Fruit fly (Drosophila melanogaster): ENCODE measurements around the gene Gtpx.

Gtpx gene

DNA sequence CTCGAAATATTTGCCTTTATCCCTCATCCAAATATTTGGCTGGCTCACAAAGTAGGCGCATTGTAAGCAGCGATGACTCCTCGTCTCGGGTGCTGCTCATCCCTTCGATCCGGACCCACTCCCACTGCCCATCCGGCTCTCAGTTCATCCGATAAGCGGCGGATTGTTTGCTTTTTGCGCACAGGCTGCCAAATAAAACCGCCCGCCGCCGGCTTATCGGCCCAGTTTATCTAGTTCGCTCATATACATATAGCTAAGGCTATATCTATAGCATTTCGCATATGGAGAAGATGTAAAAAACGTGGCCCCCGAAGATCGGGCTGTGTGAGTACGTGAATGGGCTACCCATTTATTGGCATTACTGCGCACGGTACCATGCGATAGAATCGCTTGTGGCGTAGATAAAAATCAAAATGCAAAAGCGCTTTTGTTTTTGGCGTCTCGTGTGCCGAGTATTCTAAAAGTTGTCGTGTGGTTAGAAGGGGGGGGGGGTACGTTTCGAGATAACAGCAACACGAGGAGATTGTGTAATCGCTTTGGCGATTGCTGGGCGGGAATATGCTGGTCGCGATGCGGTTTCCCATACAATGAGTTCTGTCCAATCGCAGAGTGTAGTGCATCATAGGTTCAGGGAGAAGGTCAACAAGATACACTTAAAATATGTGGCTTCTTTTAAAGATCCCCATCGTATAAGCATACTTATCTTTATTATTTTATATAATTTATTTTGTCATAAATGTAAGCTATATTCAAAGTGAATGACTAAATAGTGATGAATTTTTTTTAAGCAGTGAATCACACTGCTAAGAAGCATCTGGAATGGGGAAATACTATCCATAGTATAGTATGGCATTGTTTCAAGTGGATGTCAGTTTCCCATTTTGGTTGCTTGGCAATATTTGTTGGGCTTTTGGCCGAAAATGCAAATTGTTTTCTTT lies 17.1 kb upstream of the Gtpx start:
- peak in 1 of 2 experiments; percentile 95 for TF ChIP-seq Pdp1 (GFP tag; optimal IDR thresholded peaks at IDR 0.05)
- TF ChIP-seq Nf-YC (tag; optimal IDR thresholded peaks at IDR 0.05), result peak; percentile 95
- no peak for TF ChIP-seq h (optimal IDR thresholded peaks at IDR 0.05)
- no peak for TF ChIP-seq corto (GFP tag; optimal IDR thresholded peaks at IDR 0.05)
- no peak for TF ChIP-seq D19A (tag; optimal IDR thresholded peaks at IDR 0.05)
- TF ChIP-seq CG12299 (tag; optimal IDR thresholded peaks at IDR 0.05), result no peak
- TF ChIP-seq CG2712 (tag; optimal IDR thresholded peaks at IDR 0.05), result no peak
- no peak for TF ChIP-seq emc (GFP tag; optimal IDR thresholded peaks at IDR 0.05)
- TF ChIP-seq ash1 (GFP tag; optimal IDR thresholded peaks at IDR 0.05), result no peak
- TF ChIP-seq kni (GFP tag; optimal IDR thresholded peaks at IDR 0.05), result no peak
- TF ChIP-seq fd64A (GFP tag; optimal IDR thresholded peaks at IDR 0.05), result no peak
- no peak for TF ChIP-seq CG13624 (GFP tag; optimal IDR thresholded peaks at IDR 0.05)
- TF ChIP-seq CG11723 (GFP tag; optimal IDR thresholded peaks at IDR 0.05), result no peak
- TF ChIP-seq Sin3A (optimal IDR thresholded peaks at IDR 0.05), result no peak
- no peak for TF ChIP-seq CG12219 (GFP tag; optimal IDR thresholded peaks at IDR 0.05)
- TF ChIP-seq HmgZ (tag; optimal IDR thresholded peaks at IDR 0.05), result no peak
- no peak for TF ChIP-seq NK7.1 (GFP tag; optimal IDR thresholded peaks at IDR 0.05)
- no peak for TF ChIP-seq Ets97D (GFP tag; optimal IDR thresholded peaks at IDR 0.05)
- no peak for TF ChIP-seq CG7372 (GFP tag; IDR thresholded peaks at IDR 0.05)
- peak; percentile 61 for TF ChIP-seq CG12769 (tag; optimal IDR thresholded peaks at IDR 0.05)
- no peak for TF ChIP-seq Gug (GFP tag; IDR thresholded peaks at IDR 0.05)
- no peak for TF ChIP-seq CG8388 (GFP tag; optimal IDR thresholded peaks at IDR 0.05)
- TF ChIP-seq jing (GFP tag; optimal IDR thresholded peaks at IDR 0.05), result no peak
- TF ChIP-seq prd (optimal IDR thresholded peaks at IDR 0.05), result no peak
- TF ChIP-seq prd (GFP tag; IDR thresholded peaks at IDR 0.05), result no peak
- no peak for TF ChIP-seq CG2678 (tag; optimal IDR thresholded peaks at IDR 0.05)
- TF ChIP-seq salm (tag; optimal IDR thresholded peaks at IDR 0.05), result no peak
- no peak for TF ChIP-seq tin (GFP tag; optimal IDR thresholded peaks at IDR 0.05)
- no peak for TF ChIP-seq aop (GFP tag; IDR thresholded peaks at IDR 0.05)
- TF ChIP-seq CG2120 (GFP tag; optimal IDR thresholded peaks at IDR 0.05), result no peak
- no peak for TF ChIP-seq klu (GFP tag; IDR thresholded peaks at IDR 0.05)
- TF ChIP-seq Atf3 (GFP tag; optimal IDR thresholded peaks at IDR 0.05), result no peak
- no peak for TF ChIP-seq CG7556 (GFP tag; optimal IDR thresholded peaks at IDR 0.05)
- peak; percentile 20 for TF ChIP-seq sens (GFP tag)
- TF ChIP-seq Scr (GFP tag; IDR thresholded peaks at IDR 0.05; ENCODE audit: partially characterized antibody), result no peak
- TF ChIP-seq Fer1 (GFP tag; optimal IDR thresholded peaks at IDR 0.05), result no peak
- TF ChIP-seq CkIIα-i1 (GFP tag; IDR thresholded peaks at IDR 0.05), result no peak
- TF ChIP-seq kah (GFP tag; optimal IDR thresholded peaks at IDR 0.05), result no peak
- no peak for TF ChIP-seq row (GFP tag; IDR thresholded peaks at IDR 0.05)
- TF ChIP-seq Dbx (GFP tag; IDR thresholded peaks at IDR 0.05), result no peak
- TF ChIP-seq Doc2 (GFP tag; IDR thresholded peaks at IDR 0.05), result no peak
- no peak for TF ChIP-seq ara (GFP tag; IDR thresholded peaks at IDR 0.05)
- TF ChIP-seq Nf-YA (GFP tag; IDR thresholded peaks at IDR 0.05), result no peak
- no peak for TF ChIP-seq CG9609 (GFP tag; optimal IDR thresholded peaks at IDR 0.05)
- TF ChIP-seq CG17359 (tag; optimal IDR thresholded peaks at IDR 0.05), result no peak
- no peak for TF ChIP-seq Sry-β (GFP tag; optimal IDR thresholded peaks at IDR 0.05)
- no peak for TF ChIP-seq CG17385 (GFP tag; optimal IDR thresholded peaks at IDR 0.05)
- no peak for TF ChIP-seq CG6791 (GFP tag; IDR thresholded peaks at IDR 0.05; ENCODE audit: partially characterized antibody)
- no peak for TF ChIP-seq CG13424 (tag; optimal IDR thresholded peaks at IDR 0.05)
- no peak for TF ChIP-seq psq (GFP tag; optimal IDR thresholded peaks at IDR 0.05)
- no peak for TF ChIP-seq E2f1 (GFP tag; IDR thresholded peaks at IDR 0.05)
